Worm (Caenorhabditis elegans) whole organism, L4 larva: ENCODE measurements around the gene nspg-8.

ENCODE experiments used
- ZK337.2 ChIP-seq: fragments of 200-800 bp; sonication (Bioruptor generic); IDR thresholded peaks from 2 replicates; pipeline ENCODE4 v1.3.6; 2022; ENCODE audit warnings: missing genetic modification reagents, missing genetic modification characterization, missing compliant biosample characterization
- ama-1 ChIP-seq: fragments of 150-350 bp; optimal IDR thresholded peaks from 2 replicates; lab custom pipeline; 2014; ENCODE audit warnings: inconsistent platforms, mixed read lengths
- nhr-102 ChIP-seq: sonication (generic microtip); optimal IDR thresholded peaks from 2 replicates; lab custom pipeline; 2016; ENCODE audit warnings: mild to moderate bottlenecking, missing genetic modification characterization, moderate library complexity, missing compliant biosample characterization
- nhr-77 ChIP-seq: fragments of 150-350 bp; optimal IDR thresholded peaks from 2 replicates; lab custom pipeline; 2014; ENCODE audit warnings: missing biosample characterization, missing genetic modification characterization
- skn-1 ChIP-seq: fragments of 150-350 bp; optimal IDR thresholded peaks from 2 replicates; lab custom pipeline; 2014; ENCODE audit warnings: missing biosample characterization, missing genetic modification characterization

ce11 chrIII:1214121-1214673, 32.3 kb downstream of the nspg-8 start:
- no peak for TF ChIP-seq ama-1 (lab: Kevin White, UChicago)
- TF ChIP-seq skn-1 (tag; lab: Kevin White, UChicago), result no peak
- TF ChIP-seq nhr-77 (tag; lab: Kevin White, UChicago), result no peak
- TF ChIP-seq nhr-102 (tag; lab: Kevin White, UChicago), result no peak
- TF ChIP-seq ZK337.2 (GFP tag; lab: Robert Waterston, UW), result no peak
